Worm (Caenorhabditis elegans) whole organism, late embryonic: Measurements from ENCODE around the gene B0554.1.

Source experiments
- K02D7.2 ChIP-seq: sonication (generic microtip); optimal IDR thresholded peaks from 2 replicates; lab custom pipeline; 2017; ENCODE audit warnings: mild to moderate bottlenecking, missing genetic modification characterization, missing compliant biosample characterization
- K09A11.1 ChIP-seq: sonication (generic microtip); optimal IDR thresholded peaks from 2 replicates; lab custom pipeline; 2017; ENCODE audit warnings: antibody characterized with exemption, mild to moderate bottlenecking, missing genetic modification characterization, missing compliant biosample characterization; ENCODE audit not compliant: insufficient read depth
- ahr-1 ChIP-seq: sonication (generic microtip); optimal IDR thresholded peaks from 2 replicates; lab custom pipeline; 2016; ENCODE audit warnings: missing genetic modification characterization, missing compliant biosample characterization
- ceh-14 ChIP-seq: sonication (generic microtip); optimal IDR thresholded peaks from 2 replicates; lab custom pipeline; 2016; ENCODE audit warnings: missing genotype, missing genetic modification characterization, missing compliant biosample characterization
- ceh-18 ChIP-seq: sonication (generic microtip); optimal IDR thresholded peaks from 2 replicates; lab custom pipeline; 2016; ENCODE audit warnings: missing genetic modification characterization, missing compliant biosample characterization
- ceh-2 ChIP-seq: sonication (generic microtip); optimal IDR thresholded peaks from 2 replicates; lab custom pipeline; 2016; ENCODE audit warnings: missing genotype, missing genetic modification characterization, missing compliant biosample characterization
- ceh-30 ChIP-seq: fragments of 150-350 bp; optimal IDR thresholded peaks from 2 replicates; lab custom pipeline; 2014; ENCODE audit warnings: missing biosample characterization, missing genetic modification characterization
- ceh-31 ChIP-seq: sonication (generic microtip); optimal IDR thresholded peaks from 2 replicates; lab custom pipeline; 2016; ENCODE audit warnings: missing genetic modification characterization, missing compliant biosample characterization
- ceh-34 ChIP-seq: sonication (generic microtip); optimal IDR thresholded peaks from 2 replicates; lab custom pipeline; 2016; ENCODE audit warnings: mild to moderate bottlenecking, missing genetic modification characterization, missing compliant biosample characterization
- ceh-48 ChIP-seq: sonication (generic microtip); optimal IDR thresholded peaks from 2 replicates; lab custom pipeline; 2016; ENCODE audit warnings: missing genetic modification characterization, inconsistent platforms, missing compliant biosample characterization
- ceh-6 ChIP-seq: fragments of 200-800 bp; sonication (Bioruptor generic); optimal IDR thresholded peaks from 2 replicates; lab custom pipeline; 2018; ENCODE audit warnings: mild to moderate bottlenecking, missing genetic modification characterization, missing compliant biosample characterization
- che-1 ChIP-seq: sonication (generic microtip); optimal IDR thresholded peaks from 2 replicates; lab custom pipeline; 2016; ENCODE audit warnings: mild to moderate bottlenecking, missing genetic modification characterization, missing compliant biosample characterization
- dmd-4 ChIP-seq: sonication (generic microtip); optimal IDR thresholded peaks from 2 replicates; lab custom pipeline; 2016; ENCODE audit warnings: borderline replicate concordance, missing genetic modification characterization, missing compliant biosample characterization
- dve-1 ChIP-seq: sonication (generic microtip); optimal IDR thresholded peaks from 2 replicates; lab custom pipeline; 2017; ENCODE audit warnings: antibody characterized with exemption, mild to moderate bottlenecking, missing genetic modification characterization, missing compliant biosample characterization
- elt-2 ChIP-seq: sonication (generic microtip); optimal IDR thresholded peaks from 2 replicates; lab custom pipeline; 2016; ENCODE audit warnings: missing genetic modification reagents, missing genetic modification characterization, missing compliant biosample characterization
- elt-4 ChIP-seq: sonication (generic microtip); optimal IDR thresholded peaks from 2 replicates; lab custom pipeline; 2016; ENCODE audit warnings: missing genetic modification characterization, missing compliant biosample characterization
- eyg-1 ChIP-seq: sonication (generic microtip); optimal IDR thresholded peaks from 2 replicates; lab custom pipeline; 2016; ENCODE audit warnings: missing genotype, missing genetic modification characterization, missing compliant biosample characterization
- fkh-10 ChIP-seq: fragments of 150-350 bp; optimal IDR thresholded peaks from 2 replicates; lab custom pipeline; 2014; ENCODE audit warnings: missing biosample characterization, missing genetic modification reagents, missing genetic modification characterization
- fkh-6 ChIP-seq: sonication (generic microtip); optimal IDR thresholded peaks from 2 replicates; lab custom pipeline; 2016; ENCODE audit warnings: missing genetic modification characterization, missing compliant biosample characterization
- hlh-30 ChIP-seq: sonication (generic microtip); optimal IDR thresholded peaks from 2 replicates; lab custom pipeline; 2017; ENCODE audit warnings: antibody characterized with exemption, missing genetic modification characterization, missing compliant biosample characterization; ENCODE audit not compliant: insufficient read depth
- hlh-6 ChIP-seq: sonication (generic microtip); optimal IDR thresholded peaks from 2 replicates; lab custom pipeline; 2016; ENCODE audit warnings: missing genotype, missing genetic modification characterization, missing compliant biosample characterization
- madf-2 ChIP-seq: sonication (generic microtip); optimal IDR thresholded peaks from 2 replicates; lab custom pipeline; 2017; ENCODE audit warnings: missing genetic modification characterization, missing compliant biosample characterization
- mec-3 ChIP-seq: sonication (generic microtip); optimal IDR thresholded peaks from 2 replicates; lab custom pipeline; 2016; ENCODE audit warnings: borderline replicate concordance, missing genetic modification characterization, missing compliant biosample characterization
- nfya-1 ChIP-seq: sonication (generic microtip); optimal IDR thresholded peaks from 2 replicates; lab custom pipeline; 2017; ENCODE audit warnings: missing genetic modification characterization, mild to moderate bottlenecking, missing compliant biosample characterization, antibody characterized with exemption, moderate library complexity
- nhr-11 ChIP-seq: fragments of 150-350 bp; optimal IDR thresholded peaks from 2 replicates; lab custom pipeline; 2014; ENCODE audit warnings: missing biosample characterization, missing genetic modification characterization
- npax-4 ChIP-seq: sonication (generic microtip); optimal IDR thresholded peaks from 2 replicates; lab custom pipeline; 2016; ENCODE audit warnings: missing genetic modification characterization, missing compliant biosample characterization
- odd-2 ChIP-seq: sonication (generic microtip); optimal IDR thresholded peaks from 2 replicates; lab custom pipeline; 2017; ENCODE audit warnings: antibody characterized with exemption, mild to moderate bottlenecking, missing genetic modification characterization, missing compliant biosample characterization
- pax-1 ChIP-seq: fragments of 150-350 bp; optimal IDR thresholded peaks from 2 replicates; lab custom pipeline; 2014; ENCODE audit warnings: missing biosample characterization, missing genetic modification characterization
- pha-2 ChIP-seq: sonication (generic microtip); optimal IDR thresholded peaks from 2 replicates; lab custom pipeline; 2017; ENCODE audit warnings: mild to moderate bottlenecking, missing genetic modification characterization, missing compliant biosample characterization
- rnt-1 ChIP-seq: sonication (generic microtip); optimal IDR thresholded peaks from 2 replicates; lab custom pipeline; 2016; ENCODE audit warnings: missing genetic modification characterization, missing compliant biosample characterization
- sdc-2 ChIP-seq: sonication (generic microtip); optimal IDR thresholded peaks from 2 replicates; lab custom pipeline; 2016; ENCODE audit warnings: missing genotype, missing genetic modification characterization, missing compliant biosample characterization
- sox-2 ChIP-seq: fragments of 200-800 bp; sonication (Bioruptor generic); IDR thresholded peaks from 2 replicates; pipeline ENCODE4 v1.3.6; 2022; ENCODE audit warnings: missing genetic modification reagents, missing genetic modification characterization, missing compliant biosample characterization
- sox-4 ChIP-seq: sonication (generic microtip); optimal IDR thresholded peaks from 2 replicates; lab custom pipeline; 2017; ENCODE audit warnings: mild to moderate bottlenecking, missing genetic modification characterization, inconsistent platforms, missing compliant biosample characterization
- tbx-2 ChIP-seq: sonication (generic microtip); optimal IDR thresholded peaks from 2 replicates; lab custom pipeline; 2016; ENCODE audit warnings: missing genetic modification characterization, missing compliant biosample characterization
- tbx-7 ChIP-seq: sonication (generic microtip); optimal IDR thresholded peaks from 2 replicates; lab custom pipeline; 2016; ENCODE audit warnings: missing genotype, missing genetic modification characterization, missing compliant biosample characterization
- unc-42 ChIP-seq: sonication (generic microtip); optimal IDR thresholded peaks from 2 replicates; lab custom pipeline; 2016; ENCODE audit warnings: missing genotype, missing genetic modification characterization, missing compliant biosample characterization
- unc-86 ChIP-seq: sonication (generic microtip); optimal IDR thresholded peaks from 2 replicates; lab custom pipeline; 2016; ENCODE audit warnings: missing genetic modification characterization, missing compliant biosample characterization
- zip-5 ChIP-seq: sonication (generic microtip); optimal IDR thresholded peaks from 2 replicates; lab custom pipeline; 2016; ENCODE audit warnings: missing genetic modification characterization, missing compliant biosample characterization

Gene B0554.1

ce11 chrV:438094-438493, at the start of gene B0554.1:
Gene B0554.1 (plus strand): TSS chrV:438394.
- TF ChIP-seq hlh-6, result no peak
- no peak for TF ChIP-seq pha-2 (tag; lab: Kevin White, UChicago)
- no peak for TF ChIP-seq ceh-2 (tag; lab: Kevin White, UChicago)
- TF ChIP-seq fkh-10 (GFP tag; lab: Kevin White, UChicago), result no peak
- TF ChIP-seq K02D7.2 (tag; lab: Kevin White, UChicago), result no peak
- TF ChIP-seq npax-4 (tag; lab: Kevin White, UChicago), result no peak
- TF ChIP-seq elt-4 (tag; lab: Kevin White, UChicago), result no peak
- TF ChIP-seq ceh-48 (tag; lab: Kevin White, UChicago), result no peak
- no peak for TF ChIP-seq zip-5 (tag; lab: Kevin White, UChicago)
- TF ChIP-seq dmd-4 (tag; lab: Kevin White, UChicago), result no peak
- TF ChIP-seq sdc-2 (tag; lab: Kevin White, UChicago), result no peak
- TF ChIP-seq ceh-18 (tag; lab: Kevin White, UChicago), result no peak
- TF ChIP-seq unc-42 (tag; lab: Kevin White, UChicago), result no peak
- no peak for TF ChIP-seq ceh-14 (tag; lab: Kevin White, UChicago)
- no peak for TF ChIP-seq sox-2 (GFP tag; lab: Robert Waterston, UW)
- no peak for TF ChIP-seq ceh-6
- no peak for TF ChIP-seq dve-1 (tag; lab: Kevin White, UChicago)
- TF ChIP-seq ceh-30 (tag; lab: Kevin White, UChicago), result no peak
- no peak for TF ChIP-seq odd-2 (tag; lab: Kevin White, UChicago)
- TF ChIP-seq pax-1 (tag; lab: Kevin White, UChicago), result no peak

DNA sequence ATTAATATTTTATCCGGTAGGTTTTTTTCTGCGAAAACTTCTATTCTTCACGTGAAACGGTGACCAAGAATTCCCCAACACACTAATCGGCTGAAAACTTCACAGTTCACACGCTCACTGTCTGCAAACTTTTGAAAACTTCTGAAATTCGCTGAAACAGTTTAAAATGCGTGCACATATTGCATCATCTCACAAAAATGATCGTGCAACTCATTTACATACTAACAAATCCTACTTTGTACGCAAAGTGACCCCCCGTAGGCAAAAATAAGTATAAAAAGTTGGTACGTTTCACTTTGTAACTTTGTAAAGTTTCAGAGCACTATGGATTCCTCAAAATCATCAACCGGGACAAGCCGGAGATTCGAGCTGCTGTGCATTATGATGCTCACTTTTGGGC, 49.8 kb upstream of the B0554.1 start, which contains the start of gene ZK6.6:
ZK6.6 (plus strand) TSS at position 301 of the 400 bp plus-strand sequence.
- TF ChIP-seq fkh-10 (GFP tag; lab: Kevin White, UChicago) (no peak), ceh-31 (tag; lab: Kevin White, UChicago) (no peak), elt-2 (no peak), K09A11.1 (no peak), ceh-34 (tag; lab: Kevin White, UChicago) (no peak), che-1 (tag; lab: Kevin White, UChicago) (no peak), hlh-30 (tag; lab: Kevin White, UChicago) (no peak), tbx-2 (tag; lab: Kevin White, UChicago) (no peak), madf-2 (tag; lab: Kevin White, UChicago) (no peak)

DNA sequence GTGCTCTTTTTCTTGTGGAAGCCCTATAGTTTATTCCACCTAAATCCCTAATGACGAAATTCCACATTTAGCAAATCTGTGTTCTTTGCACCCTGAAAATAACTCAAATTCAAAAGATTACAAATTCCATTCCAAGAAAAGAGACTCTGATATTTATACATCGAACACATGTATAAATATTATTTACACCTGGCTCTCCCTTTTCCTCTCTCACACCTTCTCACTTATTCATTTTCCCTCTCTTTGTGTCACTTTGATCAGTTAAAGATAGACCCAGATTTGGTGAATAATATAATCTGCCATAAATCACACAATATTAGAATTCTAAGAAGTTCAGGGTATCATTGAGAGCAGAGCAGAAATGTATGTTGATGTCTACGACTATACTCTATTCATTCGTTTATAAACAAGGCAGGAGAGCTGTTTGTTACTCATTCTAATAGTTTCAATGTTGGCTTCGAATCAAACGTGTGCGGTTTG, 46.0 kb upstream of the B0554.1 start, which contains the start of gene nhr-254:
nhr-254 (plus strand) TSS at position 430 of the 480 bp plus-strand sequence.
- TF ChIP-seq unc-86 (tag; lab: Kevin White, UChicago) (no peak), fkh-10 (GFP tag; lab: Kevin White, UChicago) (no peak), fkh-6 (tag; lab: Kevin White, UChicago) (no peak), ahr-1 (no peak), ceh-34 (tag; lab: Kevin White, UChicago) (no peak), sox-2 (GFP tag; lab: Robert Waterston, UW) (no peak), nfya-1 (tag; lab: Kevin White, UChicago) (no peak), rnt-1 (tag; lab: Kevin White, UChicago) (no peak), eyg-1 (no peak), ceh-14 (tag; lab: Kevin White, UChicago) (no peak), mec-3 (tag; lab: Kevin White, UChicago) (no peak), nhr-11 (tag; lab: Kevin White, UChicago) (no peak), tbx-7 (tag; lab: Kevin White, UChicago) (no peak), sox-4 (tag; lab: Kevin White, UChicago) (no peak)
